Worm (Caenorhabditis elegans): ENCODE results near the gene C36E8.6.

The C36E8.6 gene

ce11 chrIII:4013061-4013460 is 25.2 kb downstream of the C36E8.6 start:
- TF ChIP-seq ces-1 (GFP tag; optimal IDR thresholded peaks at IDR 0.05) = no peak
- peak in 1 of 2 experiments; percentile 95 for TF ChIP-seq unc-62 (GFP tag; optimal IDR thresholded peaks at IDR 0.05 in 1 of 2)
- TF ChIP-seq unc-62 (tag; optimal IDR thresholded peaks at IDR 0.05) = no peak

ce11 chrIII:4015382-4015986 is 27.6 kb downstream of the C36E8.6 start:
- TF ChIP-seq unc-130 (GFP tag; optimal IDR thresholded peaks at IDR 0.05) = peak; percentile 76
- no peak for TF ChIP-seq nhr-237 (tag; optimal IDR thresholded peaks at IDR 0.05)
- peak; percentile 71 for TF ChIP-seq nhr-102 (tag; optimal IDR thresholded peaks at IDR 0.05)
- no peak for TF ChIP-seq tag-97 (GFP tag; IDR thresholded peaks at IDR 0.05)
- 0 out of 2 replicates have a peak, but pooled peaks have one; percentile 56 for TF ChIP-seq daf-19 (GFP tag; conservative IDR thresholded peaks at IDR 0.05)
- no peak for TF ChIP-seq lim-7 (GFP tag; IDR thresholded peaks at IDR 0.05)
- no peak for TF ChIP-seq ZK337.2 (GFP tag; IDR thresholded peaks at IDR 0.05)
- peak; percentile 53 for TF ChIP-seq hmg-1.1 (GFP tag; IDR thresholded peaks at IDR 0.05)
- TF ChIP-seq jun-1 (tag; optimal IDR thresholded peaks at IDR 0.05) = peak; percentile 19
- TF ChIP-seq tra-1 (GFP tag; IDR thresholded peaks at IDR 0.05) = no peak
- TF ChIP-seq cey-2 (tag; optimal IDR thresholded peaks at IDR 0.05; ENCODE audit: borderline replicate concordance, insufficient read depth) = no peak
- no peak for TF ChIP-seq Y105C5A.15 (GFP tag; IDR thresholded peaks at IDR 0.05)
- peak; percentile 56 for TF ChIP-seq lin-1 (GFP tag; IDR thresholded peaks at IDR 0.05)
- peak; percentile 85 for TF ChIP-seq F49E8.2 (tag; optimal IDR thresholded peaks at IDR 0.05; ENCODE audit: borderline replicate concordance)
- TF ChIP-seq lin-13 (GFP tag; optimal IDR thresholded peaks at IDR 0.05) = no peak
- TF ChIP-seq egl-43 (GFP tag; IDR thresholded peaks at IDR 0.05) = no peak
- TF ChIP-seq mdl-1 (tag; optimal IDR thresholded peaks at IDR 0.05) = no peak
- no peak for TF ChIP-seq hif-1 (tag; optimal IDR thresholded peaks at IDR 0.05)
- no peak for TF ChIP-seq nhr-76 (tag; optimal IDR thresholded peaks at IDR 0.05)
- no peak for TF ChIP-seq lin-29 (GFP tag; IDR thresholded peaks at IDR 0.05)
- no peak for TF ChIP-seq daf-8 (GFP tag; IDR thresholded peaks at IDR 0.05)
- TF ChIP-seq T26A8.4 (GFP tag; IDR thresholded peaks at IDR 0.05) = peak; percentile 66
- TF ChIP-seq fkh-10 (GFP tag; optimal IDR thresholded peaks at IDR 0.05) = no peak
- TF ChIP-seq nhr-25 (tag; optimal IDR thresholded peaks at IDR 0.05; ENCODE audit: borderline replicate concordance, insufficient read depth) = no peak
- no peak for TF ChIP-seq skn-1 (tag; optimal IDR thresholded peaks at IDR 0.05)
- TF ChIP-seq lin-15B (tag; optimal IDR thresholded peaks at IDR 0.05) = no peak
- no peak for TF ChIP-seq fos-1 (tag; optimal IDR thresholded peaks at IDR 0.05)
- no peak for TF ChIP-seq nhr-6 (tag; optimal IDR thresholded peaks at IDR 0.05)
- TF ChIP-seq spr-3 (GFP tag; optimal IDR thresholded peaks at IDR 0.05) = peak; percentile 71
- TF ChIP-seq dmd-9 (GFP tag; IDR thresholded peaks at IDR 0.05) = no peak
- no peak for TF ChIP-seq ceh-28 (tag; optimal IDR thresholded peaks at IDR 0.05)
- no peak for TF ChIP-seq ceh-62 (tag; optimal IDR thresholded peaks at IDR 0.05)
- no peak for TF ChIP-seq zip-2 (tag; optimal IDR thresholded peaks at IDR 0.05)
- TF ChIP-seq nhr-111 (GFP tag; optimal IDR thresholded peaks at IDR 0.05) = peak; percentile 45
- TF ChIP-seq mdt-29 (GFP tag; IDR thresholded peaks at IDR 0.05) = no peak
- TF ChIP-seq pqm-1 (tag; optimal IDR thresholded peaks at IDR 0.05) = no peak
- TF ChIP-seq lin-39 (tag; optimal IDR thresholded peaks at IDR 0.05) = no peak
- peak; percentile 27; the same call in 1 of the 2 replicates for TF ChIP-seq pha-4 (GFP tag; IDR thresholded peaks at IDR 0.05)
- no peak for TF ChIP-seq pha-4 (tag; optimal IDR thresholded peaks at IDR 0.05)
- TF ChIP-seq F26F4.8 (GFP tag; conservative IDR thresholded peaks at IDR 0.05) = no peak
- peak; percentile 74 for TF ChIP-seq mep-1 (tag; optimal IDR thresholded peaks at IDR 0.05)
- TF ChIP-seq ZK546.5 (tag; optimal IDR thresholded peaks at IDR 0.05) = peak in 1 of 2 experiments; percentile 15
- TF ChIP-seq F44E2.7 (GFP tag; IDR thresholded peaks at IDR 0.05) = no peak
- no peak for TF ChIP-seq Y5F2A.4 (GFP tag; optimal IDR thresholded peaks at IDR 0.05)
- no peak for TF ChIP-seq ztf-11 (tag; optimal IDR thresholded peaks at IDR 0.05)
- no peak for TF ChIP-seq zfp-2 (tag; optimal IDR thresholded peaks at IDR 0.05)
- peak; percentile 67 for TF ChIP-seq snpc-1.2 (GFP tag; IDR thresholded peaks at IDR 0.05)

Measured in whole organism, L4 larva.